1 fruit fly cellular context compared by ENCODE assay signal in the genomic region with DNA sequence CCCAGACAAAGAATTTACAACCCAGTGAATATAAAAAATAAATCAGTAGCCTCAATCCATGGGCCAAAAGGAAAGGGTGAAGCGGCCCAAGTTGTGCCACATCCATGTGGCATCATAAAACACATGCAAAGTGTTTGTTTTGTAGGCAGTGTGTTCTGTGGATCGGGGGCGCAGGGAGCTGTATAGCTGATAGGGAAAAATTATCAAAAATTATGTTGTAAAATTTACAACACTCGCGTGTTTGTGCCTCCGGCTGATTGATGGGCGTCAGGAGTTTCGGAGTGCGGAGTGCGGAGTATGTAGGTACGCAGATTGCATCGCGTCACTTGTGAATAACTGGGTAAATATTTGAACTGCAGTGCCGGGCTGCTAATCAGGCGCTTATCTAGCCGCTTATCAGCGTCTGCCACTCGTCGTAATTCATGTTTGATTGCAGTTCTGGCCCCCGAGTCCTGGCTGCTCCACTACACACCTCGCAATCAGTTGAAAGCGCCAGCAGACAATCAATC.
TF ChIP-seq lines count a peak whose summit lies in the region.

No protein-coding gene starts in this region.

TF ChIP-seq in whole organism, embryonic, 481 proteins besides CTCF, POLR2A, EP300 and RAD21 (continued from another document and continues in another):
- TF ChIP-seq CG6689 (GFP tag; IDR thresholded peaks at IDR 0.05; lab: Robert Waterston, UW) (no peak), CG4424 (GFP tag; optimal IDR thresholded peaks at IDR 0.05; lab: Kevin White, UChicago) (peak; percentile 13), CG2120 (GFP tag; optimal IDR thresholded peaks at IDR 0.05; lab: Kevin White, UChicago) (no peak), Hsf (GFP tag; optimal IDR thresholded peaks at IDR 0.05; lab: Kevin White, UChicago) (no peak), fu2 (GFP tag; optimal IDR thresholded peaks at IDR 0.05; lab: Kevin White, UChicago) (no peak), en (GFP tag; optimal IDR thresholded peaks at IDR 0.05; lab: Kevin White, UChicago) (peak; percentile 0), CG2678 (tag; optimal IDR thresholded peaks at IDR 0.05; lab: Kevin White, UChicago) (peak; percentile 73), her (GFP tag; optimal IDR thresholded peaks at IDR 0.05; lab: Kevin White, UChicago) (no peak), CG10565 (GFP tag; optimal IDR thresholded peaks at IDR 0.05; lab: Kevin White, UChicago) (no peak), Myb (GFP tag; optimal IDR thresholded peaks at IDR 0.05; lab: Kevin White, UChicago) (no peak), CG11456 (GFP tag; IDR thresholded peaks at IDR 0.05; lab: Robert Waterston, UW) (no peak), CG12942 (GFP tag; optimal IDR thresholded peaks at IDR 0.05; lab: Kevin White, UChicago) (no peak), CG33557 (GFP tag; optimal IDR thresholded peaks at IDR 0.05; lab: Kevin White, UChicago) (peak; percentile 59), CG6854 (GFP tag; optimal IDR thresholded peaks at IDR 0.05; lab: Kevin White, UChicago) (no peak), bab2 (GFP tag; optimal IDR thresholded peaks at IDR 0.05; lab: Kevin White, UChicago) (no peak), nmo (GFP tag; optimal IDR thresholded peaks at IDR 0.05; lab: Kevin White, UChicago) (peak; percentile 36), D19A (tag; optimal IDR thresholded peaks at IDR 0.05; lab: Kevin White, UChicago) (peak; percentile 3), Abd-B (GFP tag; optimal IDR thresholded peaks at IDR 0.05; lab: Kevin White, UChicago) (no peak), CG6683 (GFP tag; optimal IDR thresholded peaks at IDR 0.05; lab: Kevin White, UChicago) (no peak), CG4707 (GFP tag; optimal IDR thresholded peaks at IDR 0.05; lab: Kevin White, UChicago) (peak; percentile 8), CG1233 (GFP tag; optimal IDR thresholded peaks at IDR 0.05; lab: Kevin White, UChicago) (peak; percentile 10), trem (tag; optimal IDR thresholded peaks at IDR 0.05; lab: Kevin White, UChicago) (peak; percentile 41), crol (GFP tag; IDR thresholded peaks at IDR 0.05; lab: Robert Waterston, UW) (peak; percentile 84), CG11695 (GFP tag; IDR thresholded peaks at IDR 0.05; lab: Robert Waterston, UW) (no peak), zfh1 (GFP tag; IDR thresholded peaks at IDR 0.05; lab: Robert Waterston, UW) (no peak), wek (GFP tag; optimal IDR thresholded peaks at IDR 0.05; lab: Kevin White, UChicago) (peak; percentile 44), CG3407 (GFP tag; optimal IDR thresholded peaks at IDR 0.05; lab: Kevin White, UChicago) (peak; percentile 52), CG8089 (GFP tag; optimal IDR thresholded peaks at IDR 0.05; lab: Kevin White, UChicago) (peak; percentile 10), CG9817 (tag; optimal IDR thresholded peaks at IDR 0.05; lab: Kevin White, UChicago) (no peak), ATbp (GFP tag; optimal IDR thresholded peaks at IDR 0.05; lab: Kevin White, UChicago) (peak; percentile 63), mirr (GFP tag; optimal IDR thresholded peaks at IDR 0.05; lab: Kevin White, UChicago) (peak; percentile 17), chn (GFP tag; optimal IDR thresholded peaks at IDR 0.05; lab: Kevin White, UChicago) (no peak), NK7.1 (GFP tag; optimal IDR thresholded peaks at IDR 0.05; lab: Kevin White, UChicago) (no peak), lola (GFP tag; optimal IDR thresholded peaks at IDR 0.05; lab: Kevin White, UChicago) (peak in 1 of 3 experiments; percentile 13), CG4328 (GFP tag; optimal IDR thresholded peaks at IDR 0.05; lab: Kevin White, UChicago) (peak; percentile 42), mld (GFP tag; IDR thresholded peaks at IDR 0.05; lab: Robert Waterston, UW; ENCODE audit: partially characterized antibody) (no peak), gcm2 (GFP tag; optimal IDR thresholded peaks at IDR 0.05; lab: Kevin White, UChicago) (no peak), exex (tag; optimal IDR thresholded peaks at IDR 0.05; lab: Kevin White, UChicago) (peak; percentile 72), CG13287 (GFP tag; IDR thresholded peaks at IDR 0.05; lab: Robert Waterston, UW; ENCODE audit: partially characterized antibody) (no peak), CG8388 (GFP tag; optimal IDR thresholded peaks at IDR 0.05; lab: Kevin White, UChicago) (peak; percentile 48), MTF-1 (GFP tag; optimal IDR thresholded peaks at IDR 0.05; lab: Kevin White, UChicago; ENCODE audit: borderline replicate concordance) (peak; percentile 38), pb (GFP tag; optimal IDR thresholded peaks at IDR 0.05; lab: Kevin White, UChicago) (no peak), sisA (GFP tag; IDR thresholded peaks at IDR 0.05; lab: Robert Waterston, UW) (no peak), CG11504 (tag; optimal IDR thresholded peaks at IDR 0.05; lab: Kevin White, UChicago) (no peak), gce (GFP tag; IDR thresholded peaks at IDR 0.05; lab: Robert Waterston, UW) (0 out of 3 replicates have a peak, but pooled peaks have one; percentile 30), btn (GFP tag; optimal IDR thresholded peaks at IDR 0.05; lab: Kevin White, UChicago) (peak; percentile 34), Sry-β (GFP tag; optimal IDR thresholded peaks at IDR 0.05; lab: Kevin White, UChicago) (peak; percentile 43), CG7745 (tag; optimal IDR thresholded peaks at IDR 0.05; lab: Kevin White, UChicago) (peak; percentile 90), D19B (GFP tag; optimal IDR thresholded peaks at IDR 0.05; lab: Kevin White, UChicago) (no peak), z (GFP tag; IDR thresholded peaks at IDR 0.05; lab: Robert Waterston, UW) (no peak), scrt (GFP tag; optimal IDR thresholded peaks at IDR 0.05; lab: Kevin White, UChicago) (no peak), Lhr (GFP tag; optimal IDR thresholded peaks at IDR 0.05; lab: Kevin White, UChicago) (peak; percentile 31), Dref (GFP tag; IDR thresholded peaks at IDR 0.05; lab: Robert Waterston, UW) (no peak), CG9437 (GFP tag; optimal IDR thresholded peaks at IDR 0.05; lab: Kevin White, UChicago) (no peak), Ada2b (GFP tag; IDR thresholded peaks at IDR 0.05; lab: Robert Waterston, UW) (no peak), ci (GFP tag; IDR thresholded peaks at IDR 0.05; lab: Robert Waterston, UW) (0 out of 3 replicates have a peak, but pooled peaks have one; percentile 27), Fer2 (tag; optimal IDR thresholded peaks at IDR 0.05; lab: Kevin White, UChicago) (no peak), rib (GFP tag; IDR thresholded peaks at IDR 0.05; lab: Robert Waterston, UW) (no peak), Kr (GFP tag; optimal IDR thresholded peaks at IDR 0.05; lab: Kevin White, UChicago) (peak; percentile 69), CG9727 (GFP tag; optimal IDR thresholded peaks at IDR 0.05; lab: Kevin White, UChicago) (peak; percentile 45), sqz (GFP tag; optimal IDR thresholded peaks at IDR 0.05; lab: Kevin White, UChicago) (peak; percentile 80), Sox100B (GFP tag; optimal IDR thresholded peaks at IDR 0.05; lab: Kevin White, UChicago) (peak; percentile 67), CG12659 (GFP tag; optimal IDR thresholded peaks at IDR 0.05; lab: Kevin White, UChicago) (no peak), corto (GFP tag; optimal IDR thresholded peaks at IDR 0.05; lab: Kevin White, UChicago) (no peak), Hr51 (GFP tag; optimal IDR thresholded peaks at IDR 0.05; lab: Kevin White, UChicago) (peak in 1 of 2 experiments; percentile 6), CG13296 (GFP tag; optimal IDR thresholded peaks at IDR 0.05; lab: Kevin White, UChicago) (peak; percentile 49), CG8765 (GFP tag; IDR thresholded peaks at IDR 0.05; lab: Robert Waterston, UW) (0 out of 2 replicates have a peak, but pooled peaks have one; percentile 42), chm (GFP tag; IDR thresholded peaks at IDR 0.05; lab: Robert Waterston, UW) (peak; percentile 48; the same call in 1 of the 2 replicates), E2f1 (GFP tag; IDR thresholded peaks at IDR 0.05; lab: Robert Waterston, UW) (no peak), chinmo (GFP tag; IDR thresholded peaks at IDR 0.05; lab: Robert Waterston, UW; ENCODE audit: partially characterized antibody) (no peak), ara (GFP tag; IDR thresholded peaks at IDR 0.05; lab: Robert Waterston, UW) (peak; percentile 18; the same call in 1 of the 2 replicates), CG10431 (GFP tag; optimal IDR thresholded peaks at IDR 0.05; lab: Kevin White, UChicago) (peak; percentile 18), sens-2 (GFP tag; IDR thresholded peaks at IDR 0.05; lab: Robert Waterston, UW) (0 out of 2 replicates have a peak, but pooled peaks have one; percentile 33), NC2β (GFP tag; optimal IDR thresholded peaks at IDR 0.05; lab: Kevin White, UChicago) (no peak), CG9876 (GFP tag; optimal IDR thresholded peaks at IDR 0.05; lab: Kevin White, UChicago) (no peak), CG18262 (tag; optimal IDR thresholded peaks at IDR 0.05; lab: Kevin White, UChicago) (peak; percentile 61), run (tag; optimal IDR thresholded peaks at IDR 0.05; lab: Kevin White, UChicago) (no peak), Elba2 (GFP tag; optimal IDR thresholded peaks at IDR 0.05; lab: Kevin White, UChicago) (no peak), cwo (GFP tag; optimal IDR thresholded peaks at IDR 0.05; lab: Kevin White, UChicago) (peak; percentile 56), dati (GFP tag; IDR thresholded peaks at IDR 0.05; lab: Robert Waterston, UW) (no peak), eve (GFP tag; optimal IDR thresholded peaks at IDR 0.05; lab: Kevin White, UChicago) (no peak), CG15479 (GFP tag; optimal IDR thresholded peaks at IDR 0.05; lab: Kevin White, UChicago) (peak; percentile 92), Dek (tag; optimal IDR thresholded peaks at IDR 0.05; lab: Kevin White, UChicago) (no peak), CG16813 (GFP tag; IDR thresholded peaks at IDR 0.05; lab: Robert Waterston, UW; ENCODE audit: partially characterized antibody) (no peak), CG7271 (tag; optimal IDR thresholded peaks at IDR 0.05; lab: Kevin White, UChicago) (peak; percentile 41), CG14667 (GFP tag; IDR thresholded peaks at IDR 0.05; lab: Robert Waterston, UW) (no peak), CG10654 (GFP tag; optimal IDR thresholded peaks at IDR 0.05; lab: Kevin White, UChicago) (no peak), vnd (GFP tag; IDR thresholded peaks at IDR 0.05; lab: Robert Waterston, UW; ENCODE audit: partially characterized antibody) (0 out of 3 replicates have a peak, but pooled peaks have one; percentile 9), bcd (GFP tag; optimal IDR thresholded peaks at IDR 0.05; lab: Kevin White, UChicago) (no peak), Med (GFP tag; lab: Kevin White, UChicago) (peak; percentile 39), Doc3 (GFP tag; IDR thresholded peaks at IDR 0.05; lab: Robert Waterston, UW; ENCODE audit: partially characterized antibody) (no peak), odd (GFP tag; optimal IDR thresholded peaks at IDR 0.05; lab: Kevin White, UChicago) (peak; percentile 67), Side (GFP tag; optimal IDR thresholded peaks at IDR 0.05; lab: Kevin White, UChicago) (no peak), Sin3A (optimal IDR thresholded peaks at IDR 0.05; lab: Kevin White, UChicago) (no peak), CG2875 (GFP tag; optimal IDR thresholded peaks at IDR 0.05; lab: Kevin White, UChicago) (peak; percentile 14), CG10959 (GFP tag; IDR thresholded peaks at IDR 0.05; lab: Robert Waterston, UW) (no peak), Vsx1 (GFP tag; optimal IDR thresholded peaks at IDR 0.05; lab: Kevin White, UChicago) (peak; percentile 75), Nf-YC (tag; optimal IDR thresholded peaks at IDR 0.05; lab: Kevin White, UChicago) (peak; percentile 12), CG10267 (tag; optimal IDR thresholded peaks at IDR 0.05; lab: Kevin White, UChicago) (peak; percentile 6), CG6813 (GFP tag; optimal IDR thresholded peaks at IDR 0.05; lab: Kevin White, UChicago) (peak; percentile 64), CG1529 (GFP tag; optimal IDR thresholded peaks at IDR 0.05; lab: Kevin White, UChicago) (peak; percentile 15), pan (optimal IDR thresholded peaks at IDR 0.05; lab: Kevin White, UChicago) (no peak), pan (GFP tag; optimal IDR thresholded peaks at IDR 0.05 in 1 of 2, IDR thresholded peaks at IDR 0.05 in 1 of 2) (no peak), kni (GFP tag; optimal IDR thresholded peaks at IDR 0.05; lab: Kevin White, UChicago) (peak; percentile 63), CG1603 (tag; optimal IDR thresholded peaks at IDR 0.05; lab: Kevin White, UChicago) (peak; percentile 30), lab (GFP tag; optimal IDR thresholded peaks at IDR 0.05; lab: Kevin White, UChicago) (peak; percentile 46), CG6254 (GFP tag; optimal IDR thresholded peaks at IDR 0.05; lab: Kevin White, UChicago) (peak; percentile 70), Dll (GFP tag; IDR thresholded peaks at IDR 0.05; lab: Robert Waterston, UW; ENCODE audit: partially characterized antibody) (0 out of 4 replicates have a peak, but pooled peaks have one; percentile 20), cg (GFP tag; optimal IDR thresholded peaks at IDR 0.05; lab: Kevin White, UChicago) (no peak), slou (GFP tag; optimal IDR thresholded peaks at IDR 0.05; lab: Kevin White, UChicago) (no peak), Tbp (GFP tag; optimal IDR thresholded peaks at IDR 0.05; lab: Kevin White, UChicago) (no peak), CG8944 (GFP tag; optimal IDR thresholded peaks at IDR 0.05; lab: Kevin White, UChicago) (no peak), CG17361 (GFP tag; IDR thresholded peaks at IDR 0.05; lab: Robert Waterston, UW) (peak; percentile 56; the same call in 1 of the 3 replicates), ERR (GFP tag; optimal IDR thresholded peaks at IDR 0.05; lab: Kevin White, UChicago) (no peak), sd (tag; optimal IDR thresholded peaks at IDR 0.05; lab: Kevin White, UChicago) (peak; percentile 76), CG34376 (GFP tag; optimal IDR thresholded peaks at IDR 0.05; lab: Kevin White, UChicago) (peak; percentile 8), CG30431 (GFP tag; optimal IDR thresholded peaks at IDR 0.05; lab: Kevin White, UChicago) (no peak), CG18599 (GFP tag; optimal IDR thresholded peaks at IDR 0.05; lab: Kevin White, UChicago) (peak; percentile 5), CG5180 (GFP tag; optimal IDR thresholded peaks at IDR 0.05; lab: Kevin White, UChicago) (peak; percentile 64), CG17829 (tag; optimal IDR thresholded peaks at IDR 0.05; lab: Kevin White, UChicago) (peak; percentile 30), Eip74EF (GFP tag; optimal IDR thresholded peaks at IDR 0.05; lab: Kevin White, UChicago) (peak in 1 of 2 experiments; percentile 36), CG12155 (GFP tag; optimal IDR thresholded peaks at IDR 0.05; lab: Kevin White, UChicago) (no peak), CG7357 (GFP tag; IDR thresholded peaks at IDR 0.05; lab: Robert Waterston, UW) (no peak), CG11723 (GFP tag; optimal IDR thresholded peaks at IDR 0.05; lab: Kevin White, UChicago) (peak; percentile 26), fd64A (GFP tag; optimal IDR thresholded peaks at IDR 0.05; lab: Kevin White, UChicago) (peak; percentile 74), crc (GFP tag; optimal IDR thresholded peaks at IDR 0.05; lab: Kevin White, UChicago) (no peak)
